Worm (Caenorhabditis elegans) whole organism, L1 larva: ENCODE results near the gene C44B9.2.

Experiments used
- C04F5.9 ChIP-seq: sonication (generic microtip); optimal IDR thresholded peaks from 2 replicates; lab custom pipeline; 2016; ENCODE audit warnings: missing genetic modification characterization, missing compliant biosample characterization
- C16A3.4 ChIP-seq: fragments of 150-350 bp; optimal IDR thresholded peaks from 2 replicates; lab custom pipeline; 2014; ENCODE audit warnings: missing biosample characterization, missing genetic modification characterization
- F16B12.6 ChIP-seq: fragments of 150-350 bp; optimal IDR thresholded peaks from 2 replicates; lab custom pipeline; 2014; ENCODE audit warnings: missing biosample characterization, missing genetic modification characterization
- ama-1 ChIP-seq: fragments of 150-350 bp; optimal IDR thresholded peaks from 2 replicates; lab custom pipeline; 2014
- ceh-63 ChIP-seq: fragments of 200-800 bp; sonication (Bioruptor generic); optimal IDR thresholded peaks from 2 replicates; lab custom pipeline; 2018; ENCODE audit warnings: mild to moderate bottlenecking, missing genetic modification characterization, missing compliant biosample characterization
- ceh-82 ChIP-seq, 3 experiments: fragments of 150-350 bp in 1 of 3; sonication (generic microtip) in 2 of 3; optimal IDR thresholded peaks; 2 replicates each; lab custom pipeline; 2014 to 2017; ENCODE audit warnings: missing biosample characterization in 3 of 3, missing genetic modification characterization in 3 of 3
- ces-1 ChIP-seq: fragments of 150-350 bp; optimal IDR thresholded peaks from 2 replicates; lab custom pipeline; 2014; ENCODE audit warnings: missing biosample characterization, missing genetic modification reagents, missing genetic modification characterization
- efl-1 ChIP-seq, 4 experiments: fragments of 150-350 bp; optimal IDR thresholded peaks in 3 of 4; peaks in 1 of 4; 1 replicate in 1 of 4; 2 replicates in 3 of 4; lab custom pipeline; 2014; ENCODE audit warnings: missing biosample characterization in 2 of 4, missing genetic modification characterization in 2 of 4, missing genetic modification reagents in 2 of 4
- egl-13 ChIP-seq: sonication (generic microtip); optimal IDR thresholded peaks from 2 replicates; lab custom pipeline; 2016; ENCODE audit warnings: missing genotype, missing genetic modification reagents, missing genetic modification characterization, missing compliant biosample characterization
- egl-27 ChIP-seq, 2 experiments: fragments of 150-350 bp in 1 of 2; sonication (generic microtip); optimal IDR thresholded peaks; 3 replicates each; lab custom pipeline; 2017 to 2018; ENCODE audit warnings: missing biosample characterization in 2 of 2, missing genetic modification characterization in 2 of 2, missing genetic modification reagents in 2 of 2
- elt-3 ChIP-seq, 6 experiments: fragments of 150-350 bp in 1 of 6; sonication (generic microtip); optimal IDR thresholded peaks; 2 replicates each; lab custom pipeline; 2017 to 2018; ENCODE audit warnings: missing biosample characterization in 6 of 6, missing genetic modification characterization in 6 of 6, inconsistent platforms in 1 of 6
- ets-5 ChIP-seq: fragments of 200-800 bp; sonication (Bioruptor generic); IDR thresholded peaks from 2 replicates; pipeline ENCODE4 v1.3.6; 2022; ENCODE audit warnings: missing genetic modification characterization, missing compliant biosample characterization
- fos-1 ChIP-seq: fragments of 150-350 bp; optimal IDR thresholded peaks from 2 replicates; lab custom pipeline; 2014; ENCODE audit warnings: missing biosample characterization, missing genetic modification characterization
- hlh-4 ChIP-seq: sonication (generic microtip); optimal IDR thresholded peaks from 2 replicates; lab custom pipeline; 2016; ENCODE audit warnings: mild to moderate bottlenecking, missing genetic modification characterization, missing compliant biosample characterization
- hpl-2 ChIP-seq: fragments of 150-350 bp; optimal IDR thresholded peaks from 2 replicates; lab custom pipeline; 2014; ENCODE audit warnings: missing biosample characterization, missing genetic modification reagents, missing genetic modification characterization
- irx-1 ChIP-seq: sonication (generic microtip); optimal IDR thresholded peaks from 2 replicates; lab custom pipeline; 2016; ENCODE audit warnings: missing genetic modification characterization, missing compliant biosample characterization
- isw-1 ChIP-seq: fragments of 200-800 bp; sonication (Bioruptor generic); IDR thresholded peaks from 2 replicates; pipeline ENCODE4 v1.3.6; 2022; ENCODE audit warnings: missing genetic modification characterization, missing compliant biosample characterization
- jun-1 ChIP-seq: fragments of 150-350 bp; optimal IDR thresholded peaks from 2 replicates; lab custom pipeline; 2014; ENCODE audit warnings: missing biosample characterization, missing genetic modification reagents, missing genetic modification characterization
- lin-13 ChIP-seq: fragments of 150-350 bp; optimal IDR thresholded peaks from 2 replicates; lab custom pipeline; 2014; ENCODE audit warnings: missing biosample characterization, missing genetic modification reagents, missing genetic modification characterization
- lin-15B ChIP-seq: fragments of 150-350 bp; sonication (generic microtip); optimal IDR thresholded peaks from 3 replicates; lab custom pipeline; 2014; ENCODE audit warnings: missing biosample characterization, missing genetic modification characterization
- lin-39 ChIP-seq: fragments of 150-350 bp; optimal IDR thresholded peaks from 2 replicates; lab custom pipeline; 2014; ENCODE audit warnings: missing biosample characterization, missing genetic modification reagents, missing genetic modification characterization
- lir-3 ChIP-seq: sonication (generic microtip); optimal IDR thresholded peaks from 2 replicates; lab custom pipeline; 2016; ENCODE audit warnings: mild to moderate bottlenecking, missing genetic modification characterization, moderate library complexity, missing compliant biosample characterization; ENCODE audit not compliant: poor library complexity
- lsy-2 ChIP-seq, 2 experiments: fragments of 150-350 bp; optimal IDR thresholded peaks; 2 replicates each; lab custom pipeline; 2014; ENCODE audit warnings: missing biosample characterization in 2 of 2, missing genetic modification characterization in 2 of 2
- mab-9 ChIP-seq: fragments of 200-800 bp; sonication (Bioruptor generic); IDR thresholded peaks from 2 replicates; pipeline ENCODE4 v1.3.6; 2022; ENCODE audit warnings: missing genetic modification reagents, missing genetic modification characterization, missing compliant biosample characterization
- mep-1 ChIP-seq: fragments of 150-350 bp; optimal IDR thresholded peaks from 2 replicates; lab custom pipeline; 2014; ENCODE audit warnings: missing biosample characterization, missing genetic modification characterization
- nhr-11 ChIP-seq: fragments of 150-350 bp; optimal IDR thresholded peaks from 2 replicates; lab custom pipeline; 2014; ENCODE audit warnings: missing biosample characterization, missing genetic modification characterization
- nhr-12 ChIP-seq: sonication (generic microtip); optimal IDR thresholded peaks from 2 replicates; lab custom pipeline; 2017; ENCODE audit warnings: missing biosample characterization, missing genetic modification characterization
- nhr-19 ChIP-seq: fragments of 200-800 bp; sonication (Bioruptor generic); conservative IDR thresholded peaks from 2 replicates; pipeline ENCODE4 v1.3.6; 2022; ENCODE audit warnings: missing genetic modification characterization, missing compliant biosample characterization
- nhr-237 ChIP-seq: fragments of 150-350 bp; optimal IDR thresholded peaks from 2 replicates; lab custom pipeline; 2014; ENCODE audit warnings: missing biosample characterization, missing genetic modification characterization
- nhr-47 ChIP-seq: sonication (generic microtip); optimal IDR thresholded peaks from 2 replicates; lab custom pipeline; 2016; ENCODE audit warnings: mild to moderate bottlenecking, missing genetic modification characterization, moderate library complexity, missing compliant biosample characterization
- nhr-71 ChIP-seq: sonication (generic microtip); optimal IDR thresholded peaks from 2 replicates; lab custom pipeline; 2016; ENCODE audit warnings: mild to moderate bottlenecking, missing genetic modification characterization, moderate library complexity, missing compliant biosample characterization
- nhr-77 ChIP-seq: fragments of 150-350 bp; optimal IDR thresholded peaks from 2 replicates; lab custom pipeline; 2014; ENCODE audit warnings: missing biosample characterization, missing genetic modification characterization
- nhr-84 ChIP-seq: sonication (generic microtip); optimal IDR thresholded peaks from 2 replicates; lab custom pipeline; 2017; ENCODE audit warnings: missing biosample characterization, missing genetic modification characterization
- nhr-85 ChIP-seq: sonication (generic microtip); peaks from one replicate; lab custom pipeline; 2016; ENCODE audit warnings: missing genetic modification characterization, inconsistent platforms, missing compliant biosample characterization
- pag-3 ChIP-seq: sonication (generic microtip); optimal IDR thresholded peaks from 2 replicates; lab custom pipeline; 2017; ENCODE audit warnings: missing genetic modification characterization, mild to moderate bottlenecking, missing compliant biosample characterization, antibody characterized with exemption, borderline replicate concordance; ENCODE audit not compliant: insufficient read depth
- pqm-1 ChIP-seq: sonication (generic microtip); optimal IDR thresholded peaks from 3 replicates; lab custom pipeline; 2017; ENCODE audit warnings: missing biosample characterization, missing genetic modification characterization
- snpc-4 ChIP-seq: fragments of 150-350 bp; optimal IDR thresholded peaks from 2 replicates; lab custom pipeline; 2014; ENCODE audit warnings: missing biosample characterization, missing genetic modification characterization
- sptf-1 ChIP-seq: fragments of 150-350 bp; optimal IDR thresholded peaks from 2 replicates; lab custom pipeline; 2014; ENCODE audit warnings: missing biosample characterization, missing genetic modification characterization
- swsn-7 ChIP-seq: sonication (generic microtip); optimal IDR thresholded peaks from 2 replicates; lab custom pipeline; 2016; ENCODE audit warnings: missing genetic modification characterization, missing compliant biosample characterization
- tbx-2 ChIP-seq: sonication (generic microtip); optimal IDR thresholded peaks from 2 replicates; lab custom pipeline; 2016; ENCODE audit warnings: missing genetic modification characterization, missing compliant biosample characterization
- tlp-1 ChIP-seq: fragments of 150-350 bp; optimal IDR thresholded peaks from 2 replicates; lab custom pipeline; 2014; ENCODE audit warnings: missing biosample characterization, missing genetic modification characterization
- unc-130 ChIP-seq: fragments of 150-350 bp; optimal IDR thresholded peaks from 2 replicates; lab custom pipeline; 2017; ENCODE audit warnings: missing biosample characterization, missing genetic modification characterization, inconsistent platforms
- unc-30 ChIP-seq: sonication (generic microtip); optimal IDR thresholded peaks from 2 replicates; lab custom pipeline; 2017; ENCODE audit warnings: missing biosample characterization, missing genetic modification characterization
- unc-86 ChIP-seq: sonication (generic microtip); optimal IDR thresholded peaks from 2 replicates; lab custom pipeline; 2016; ENCODE audit warnings: missing genetic modification characterization, missing compliant biosample characterization
- vab-15 ChIP-seq: sonication (generic microtip); optimal IDR thresholded peaks from 2 replicates; lab custom pipeline; 2017; ENCODE audit warnings: missing genotype, mild to moderate bottlenecking, missing genetic modification characterization, missing compliant biosample characterization
- zag-1 ChIP-seq: fragments of 150-350 bp; optimal IDR thresholded peaks from 2 replicates; lab custom pipeline; 2014; ENCODE audit warnings: missing biosample characterization, missing genetic modification characterization
- zip-4 ChIP-seq: fragments of 200-800 bp; sonication (Bioruptor generic); optimal IDR thresholded peaks from 2 replicates; lab custom pipeline; 2018; ENCODE audit warnings: mild to moderate bottlenecking, missing genetic modification characterization, moderate library complexity, missing compliant biosample characterization
- ztf-11 ChIP-seq, 2 experiments: sonication (generic microtip); optimal IDR thresholded peaks; 2 replicates each; lab custom pipeline; 2016 to 2017; ENCODE audit warnings: missing genetic modification characterization in 2 of 2, missing biosample characterization in 1 of 2, missing compliant biosample characterization in 1 of 2
- ztf-4 ChIP-seq: fragments of 150-350 bp; optimal IDR thresholded peaks from 2 replicates; lab custom pipeline; 2014; ENCODE audit warnings: missing biosample characterization, missing genetic modification characterization

The C44B9.2 gene

ce11 chrIII:10880083-10880482 is 4.9 kb downstream of the C44B9.2 start, which contains the start of gene C44B9.3:
C44B9.3 (minus strand) TSS chrIII:10880183.
- TF ChIP-seq ceh-63 (GFP tag; lab: Kevin White, UChicago) = no peak
- no peak for TF ChIP-seq efl-1 (optimal IDR thresholded peaks at IDR 0.05; lab: Kevin White, UChicago)
- TF ChIP-seq efl-1 (GFP tag; optimal IDR thresholded peaks at IDR 0.05 in 1 of 2; lab: Kevin White, UChicago) = peak in 1 of 2 experiments; percentile 12
- no peak for TF ChIP-seq mab-9 (GFP tag; lab: Robert Waterston, UW)
- TF ChIP-seq F16B12.6 (tag; lab: Kevin White, UChicago) = no peak
- TF ChIP-seq lin-13 (GFP tag; lab: Kevin White, UChicago) = no peak

ce11 chrIII:10881462-10881861 is 6.2 kb downstream of the C44B9.2 start, which contains the start of gene athp-1:
athp-1 (plus strand) TSS chrIII:10881766.
- TF ChIP-seq ztf-11 (tag; optimal IDR thresholded peaks at IDR 0.05; lab: Kevin White, UChicago) (no peak), nhr-77 (tag; lab: Kevin White, UChicago) (no peak), nhr-19 (GFP tag; lab: Robert Waterston, UW) (no peak), ceh-82 (tag; optimal IDR thresholded peaks at IDR 0.05; lab: Kevin White, UChicago) (no peak), nhr-85 (no peak), zag-1 (tag; lab: Kevin White, UChicago) (no peak), elt-3 (tag; optimal IDR thresholded peaks at IDR 0.05; lab: Kevin White, UChicago) (no peak), nhr-237 (no peak), lsy-2 (tag; optimal IDR thresholded peaks at IDR 0.05; lab: Kevin White, UChicago) (no peak), ztf-4 (no peak), ama-1 (lab: Kevin White, UChicago) (no peak), tlp-1 (tag; lab: Kevin White, UChicago) (no peak), zip-4 (GFP tag; lab: Kevin White, UChicago) (no peak), efl-1 (optimal IDR thresholded peaks at IDR 0.05; lab: Kevin White, UChicago) (no peak), efl-1 (GFP tag; optimal IDR thresholded peaks at IDR 0.05 in 1 of 2; lab: Kevin White, UChicago) (no peak), vab-15 (no peak), nhr-12 (tag; lab: Kevin White, UChicago) (no peak)

- TF ChIP-seq pqm-1 = no peak
- TF ChIP-seq lin-39 = peak; percentile 74
- peak; percentile 35 for TF ChIP-seq jun-1 (tag; lab: Kevin White, UChicago)
- peak; percentile 84 for TF ChIP-seq nhr-47
- TF ChIP-seq hpl-2 = peak; percentile 18
- TF ChIP-seq pag-3 (tag; lab: Kevin White, UChicago) = no peak
- TF ChIP-seq lir-3 (tag; lab: Kevin White, UChicago) = no peak
- TF ChIP-seq ces-1 (GFP tag; lab: Kevin White, UChicago) = no peak
- peak; percentile 79 for TF ChIP-seq tbx-2 (tag; lab: Kevin White, UChicago)
- TF ChIP-seq nhr-84 (tag; lab: Kevin White, UChicago) = no peak
- no peak for TF ChIP-seq nhr-12 (tag; lab: Kevin White, UChicago)
- TF ChIP-seq ztf-4 = no peak
- TF ChIP-seq unc-86 = peak; percentile 74
- TF ChIP-seq sptf-1 (tag; lab: Kevin White, UChicago) = no peak
- peak; percentile 59 for TF ChIP-seq C16A3.4 (tag; lab: Kevin White, UChicago)
- peak; percentile 13 for TF ChIP-seq C04F5.9
- TF ChIP-seq egl-13 = peak; percentile 60
- no peak for TF ChIP-seq ets-5 (GFP tag; lab: Robert Waterston, UW)
- TF ChIP-seq fos-1 (tag; lab: Kevin White, UChicago) = peak; percentile 56
- no peak for TF ChIP-seq hlh-4 (tag; lab: Kevin White, UChicago)
- peak; percentile 85 for TF ChIP-seq lin-15B (tag; lab: Kevin White, UChicago)
- TF ChIP-seq nhr-71 (tag; lab: Kevin White, UChicago) = no peak
- peak; percentile 49 to 74 (median 72) for TF ChIP-seq ceh-82 (tag; optimal IDR thresholded peaks at IDR 0.05; lab: Kevin White, UChicago)
- peak; percentile 31 for TF ChIP-seq unc-130 (tag; lab: Kevin White, UChicago)
- TF ChIP-seq nhr-237 = peak; percentile 17
- peak; percentile 79 for TF ChIP-seq swsn-7 (tag; lab: Kevin White, UChicago)
- TF ChIP-seq snpc-4 (tag; lab: Kevin White, UChicago) = peak; percentile 37
- TF ChIP-seq irx-1 (tag; lab: Kevin White, UChicago) = peak; percentile 73
- no peak for TF ChIP-seq egl-27 (tag; optimal IDR thresholded peaks at IDR 0.05; lab: Kevin White, UChicago)
- no peak for TF ChIP-seq unc-30 (tag; lab: Kevin White, UChicago)
- TF ChIP-seq nhr-11 (tag; lab: Kevin White, UChicago) = peak; percentile 58
- peak; percentile 61 for TF ChIP-seq isw-1 (GFP tag; lab: Robert Waterston, UW)
- TF ChIP-seq mep-1 (tag; lab: Kevin White, UChicago) = peak; percentile 89
Measured at ce11 chrIII:10881996-10882395, 6.8 kb downstream of the C44B9.2 start.
